Worm (Caenorhabditis elegans) whole organism, mixed stage, embryonic: ENCODE data around the gene clec-122.

Experiments used
- M03D4.4 ChIP-seq: sonication (generic microtip); optimal IDR thresholded peaks from 2 replicates; lab custom pipeline; 2017; ENCODE audit warnings: mild to moderate bottlenecking, missing genetic modification characterization, missing compliant biosample characterization
- bed-3 ChIP-seq: fragments of 200-800 bp; sonication (Bioruptor generic); optimal IDR thresholded peaks from 3 replicates; lab custom pipeline; 2018; ENCODE audit warnings: mild to moderate bottlenecking, missing genetic modification characterization, moderate library complexity, missing compliant biosample characterization
- ceh-39 ChIP-seq: fragments of 150-350 bp; optimal IDR thresholded peaks from 2 replicates; lab custom pipeline; 2014; ENCODE audit warnings: missing biosample characterization, missing genetic modification characterization
- ceh-43 ChIP-seq: fragments of 200-800 bp; sonication (Bioruptor generic); optimal IDR thresholded peaks from 2 replicates; lab custom pipeline; 2018; ENCODE audit warnings: mild to moderate bottlenecking, missing genetic modification characterization, moderate library complexity, missing compliant biosample characterization
- ceh-83 ChIP-seq: fragments of 200-800 bp; sonication (Bioruptor generic); optimal IDR thresholded peaks from 2 replicates; lab custom pipeline; 2018; ENCODE audit warnings: mild to moderate bottlenecking, missing genetic modification characterization, missing compliant biosample characterization
- ces-1 ChIP-seq: fragments of 150-350 bp; optimal IDR thresholded peaks from 2 replicates; lab custom pipeline; 2014; ENCODE audit warnings: missing biosample characterization, missing genetic modification reagents, missing genetic modification characterization
- cnd-1 ChIP-seq: fragments of 200-800 bp; sonication (Bioruptor generic); optimal IDR thresholded peaks from 2 replicates; lab custom pipeline; 2018; ENCODE audit warnings: mild to moderate bottlenecking, missing genetic modification characterization, missing compliant biosample characterization
- drap-1 ChIP-seq: fragments of 200-800 bp; sonication (Bioruptor generic); optimal IDR thresholded peaks from 3 replicates; lab custom pipeline; 2018; ENCODE audit warnings: mild to moderate bottlenecking, missing genetic modification characterization, missing compliant biosample characterization
- elt-3 ChIP-seq: fragments of 150-350 bp; optimal IDR thresholded peaks from 2 replicates; lab custom pipeline; 2014; ENCODE audit warnings: missing biosample characterization, missing genetic modification characterization
- flh-1 ChIP-seq: fragments of 200-800 bp; sonication (Bioruptor generic); optimal IDR thresholded peaks from 2 replicates; lab custom pipeline; 2018; ENCODE audit warnings: mild to moderate bottlenecking, missing genetic modification characterization, moderate library complexity, missing compliant biosample characterization
- ham-2 ChIP-seq: fragments of 200-800 bp; sonication (Bioruptor generic); optimal IDR thresholded peaks from 2 replicates; lab custom pipeline; 2018; ENCODE audit warnings: mild to moderate bottlenecking, missing genetic modification characterization, missing compliant biosample characterization
- hlh-1 ChIP-seq: fragments of 150-350 bp; optimal IDR thresholded peaks from 2 replicates; lab custom pipeline; 2014; ENCODE audit warnings: missing biosample characterization, missing genetic modification reagents, missing genetic modification characterization
- lin-13 ChIP-seq: fragments of 150-350 bp; optimal IDR thresholded peaks from 2 replicates; lab custom pipeline; 2014; ENCODE audit warnings: missing biosample characterization, missing genetic modification characterization
- lin-32 ChIP-seq: fragments of 200-800 bp; sonication (Bioruptor generic); optimal IDR thresholded peaks from 2 replicates; lab custom pipeline; 2018; ENCODE audit warnings: mild to moderate bottlenecking, missing genetic modification characterization, missing compliant biosample characterization
- lsy-2 ChIP-seq: fragments of 150-350 bp; optimal IDR thresholded peaks from 2 replicates; lab custom pipeline; 2014; ENCODE audit warnings: missing biosample characterization, missing genetic modification characterization
- mab-5 ChIP-seq: fragments of 150-350 bp; optimal IDR thresholded peaks from 2 replicates; lab custom pipeline; 2014; ENCODE audit warnings: missing biosample characterization, missing genetic modification characterization
- mep-1 ChIP-seq: fragments of 150-350 bp; optimal IDR thresholded peaks from 2 replicates; lab custom pipeline; 2017; ENCODE audit warnings: missing biosample characterization, missing genetic modification reagents, missing genetic modification characterization, inconsistent platforms
- nhr-12 ChIP-seq: fragments of 150-350 bp; optimal IDR thresholded peaks from 2 replicates; lab custom pipeline; 2014; ENCODE audit warnings: missing biosample characterization, missing genetic modification characterization
- nhr-2 ChIP-seq: fragments of 150-350 bp; optimal IDR thresholded peaks from 2 replicates; lab custom pipeline; 2014; ENCODE audit warnings: missing biosample characterization, missing genetic modification characterization
- nhr-237 ChIP-seq: fragments of 150-350 bp; optimal IDR thresholded peaks from 2 replicates; lab custom pipeline; 2014; ENCODE audit warnings: missing biosample characterization, missing genetic modification characterization
- nhr-28 ChIP-seq: fragments of 150-350 bp; optimal IDR thresholded peaks from 2 replicates; lab custom pipeline; 2014; ENCODE audit warnings: missing biosample characterization, missing genetic modification characterization
- nhr-76 ChIP-seq: sonication (generic microtip); optimal IDR thresholded peaks from 2 replicates; lab custom pipeline; 2017; ENCODE audit warnings: missing biosample characterization, missing genetic modification characterization
- sem-2 ChIP-seq: fragments of 200-800 bp; sonication (Bioruptor generic); optimal IDR thresholded peaks from 2 replicates; lab custom pipeline; 2018; ENCODE audit warnings: mild to moderate bottlenecking, missing genetic modification characterization, missing compliant biosample characterization
- snpc-4 ChIP-seq: fragments of 150-350 bp; optimal IDR thresholded peaks from 2 replicates; lab custom pipeline; 2014; ENCODE audit warnings: missing biosample characterization, missing genetic modification characterization
- sptf-1 ChIP-seq: sonication (generic microtip); optimal IDR thresholded peaks from 2 replicates; lab custom pipeline; 2017; ENCODE audit warnings: mild to moderate bottlenecking, missing genetic modification characterization, moderate library complexity, missing compliant biosample characterization
- tbx-8 ChIP-seq: fragments of 200-800 bp; sonication (Bioruptor generic); optimal IDR thresholded peaks from 2 replicates; lab custom pipeline; 2018; ENCODE audit warnings: mild to moderate bottlenecking, missing genetic modification characterization, moderate library complexity, missing compliant biosample characterization
- unc-120 ChIP-seq: sonication (generic microtip); optimal IDR thresholded peaks from 2 replicates; lab custom pipeline; 2017; ENCODE audit warnings: missing genetic modification characterization, missing compliant biosample characterization; ENCODE audit not compliant: poor library complexity, severe bottlenecking
- unc-39 ChIP-seq: fragments of 150-350 bp; optimal IDR thresholded peaks from 2 replicates; lab custom pipeline; 2014; ENCODE audit warnings: missing biosample characterization, missing genetic modification characterization
- zip-8 ChIP-seq: fragments of 150-350 bp; optimal IDR thresholded peaks from 2 replicates; lab custom pipeline; 2014; ENCODE audit warnings: missing biosample characterization, missing genetic modification characterization
- ztf-11 ChIP-seq: fragments of 150-350 bp; optimal IDR thresholded peaks from 2 replicates; lab custom pipeline; 2014; ENCODE audit warnings: missing biosample characterization, missing genetic modification characterization

The clec-122 gene

DNA sequence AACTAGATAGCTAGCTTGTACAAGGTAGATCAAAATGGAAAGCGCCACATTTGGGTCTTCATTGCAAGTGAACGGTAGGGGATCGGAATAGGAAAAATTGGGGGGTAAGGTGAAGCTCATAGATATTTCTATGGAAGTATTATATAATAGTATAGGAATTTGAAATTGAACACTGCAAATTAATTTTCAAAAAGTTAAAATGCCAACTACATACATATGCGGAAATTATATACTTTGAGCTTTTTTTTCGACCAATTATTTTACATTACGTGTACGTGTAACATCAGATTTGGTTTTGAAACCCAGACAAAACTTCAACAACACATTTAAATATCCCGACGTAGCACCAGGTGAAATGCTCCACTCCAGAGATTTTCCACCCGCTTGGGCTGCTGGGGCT, 9.8 kb upstream of the clec-122 start, which contains the start of gene srg-23:
Gene srg-23 (minus strand): TSS at position 101 of the 400 bp plus-strand sequence.
- TF ChIP-seq unc-39 (tag; lab: Kevin White, UChicago) (no peak), nhr-76 (tag; lab: Kevin White, UChicago) (no peak), M03D4.4 (no peak), elt-3 (tag; lab: Kevin White, UChicago) (no peak), nhr-12 (tag; lab: Kevin White, UChicago) (no peak), mep-1 (tag; lab: Kevin White, UChicago) (no peak), nhr-237 (tag; lab: Kevin White, UChicago) (no peak), ceh-83 (no peak)

DNA sequence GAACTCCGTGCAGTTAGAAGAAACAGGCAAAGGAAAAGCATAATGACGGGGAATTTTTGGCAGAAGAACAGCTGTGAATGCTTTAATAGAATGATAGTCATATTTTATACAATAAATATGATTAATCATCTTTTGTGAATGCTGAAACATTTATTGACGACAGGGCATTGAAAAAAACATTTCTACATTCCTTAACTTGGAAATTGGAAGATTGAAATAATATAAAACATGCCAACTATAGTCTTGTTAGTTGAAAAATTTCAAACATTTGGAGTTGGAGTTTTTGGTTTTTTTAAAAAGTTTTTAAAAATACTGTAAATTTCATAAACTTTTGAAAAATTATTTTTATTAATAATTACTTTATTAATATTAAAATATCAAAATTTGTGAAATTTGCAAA, 9.0 kb upstream of the clec-122 start, which contains the start of gene Y25C1A.14:
Gene Y25C1A.14 (minus strand): TSS at position 101 of the 400 bp plus-strand sequence.
- TF ChIP-seq mab-5 (tag; lab: Kevin White, UChicago), result no peak
- no peak for TF ChIP-seq zip-8 (tag; lab: Kevin White, UChicago)
- TF ChIP-seq snpc-4 (tag; lab: Kevin White, UChicago), result no peak
- TF ChIP-seq nhr-12 (tag; lab: Kevin White, UChicago), result no peak
- TF ChIP-seq ceh-43 (GFP tag; lab: Kevin White, UChicago), result no peak
- no peak for TF ChIP-seq ham-2 (GFP tag; lab: Kevin White, UChicago)
- TF ChIP-seq ces-1 (GFP tag; lab: Kevin White, UChicago), result no peak
- no peak for TF ChIP-seq drap-1
- no peak for TF ChIP-seq ztf-11 (tag; lab: Kevin White, UChicago)
- TF ChIP-seq bed-3 (GFP tag; lab: Kevin White, UChicago), result no peak
- no peak for TF ChIP-seq hlh-1 (tag; lab: Kevin White, UChicago)
- TF ChIP-seq flh-1 (GFP tag; lab: Kevin White, UChicago), result no peak
- no peak for TF ChIP-seq ceh-83
- TF ChIP-seq lin-13 (tag; lab: Kevin White, UChicago), result no peak
- no peak for TF ChIP-seq cnd-1 (tag; lab: Kevin White, UChicago)
- TF ChIP-seq lsy-2 (tag; lab: Kevin White, UChicago), result no peak
- TF ChIP-seq nhr-2 (tag; lab: Kevin White, UChicago), result no peak
- TF ChIP-seq unc-120 (tag; lab: Kevin White, UChicago), result no peak
- TF ChIP-seq, all 35 proteins: peak for 0

DNA sequence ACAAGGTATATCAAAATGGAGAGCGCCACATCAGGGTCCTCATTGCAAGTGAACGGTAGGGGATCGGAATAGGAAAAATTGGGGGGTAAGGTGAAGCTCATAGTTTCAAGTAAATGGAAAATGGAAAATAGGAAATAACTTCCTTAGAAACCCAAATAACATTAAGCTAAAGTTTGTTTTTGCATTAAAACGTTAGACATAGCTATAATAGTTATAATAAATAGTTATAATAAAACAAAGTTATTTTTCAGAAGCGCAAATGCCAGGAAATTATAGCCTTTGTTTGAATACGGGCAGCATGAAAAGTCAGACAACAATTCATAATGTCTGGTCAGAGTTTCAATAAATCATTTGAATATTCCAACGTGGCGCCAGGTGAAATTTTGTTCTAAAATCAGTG, 5.3 kb upstream of the clec-122 start, which contains the start of gene srg-24:
Gene srg-24 (minus strand): TSS at position 101 of the 400 bp plus-strand sequence.
- TF ChIP-seq nhr-76 (tag; lab: Kevin White, UChicago) (no peak), ceh-43 (GFP tag; lab: Kevin White, UChicago) (no peak), hlh-1 (tag; lab: Kevin White, UChicago) (no peak), zip-8 (tag; lab: Kevin White, UChicago) (no peak), ceh-39 (no peak), bed-3 (GFP tag; lab: Kevin White, UChicago) (no peak), snpc-4 (tag; lab: Kevin White, UChicago) (no peak), nhr-237 (tag; lab: Kevin White, UChicago) (no peak)

DNA sequence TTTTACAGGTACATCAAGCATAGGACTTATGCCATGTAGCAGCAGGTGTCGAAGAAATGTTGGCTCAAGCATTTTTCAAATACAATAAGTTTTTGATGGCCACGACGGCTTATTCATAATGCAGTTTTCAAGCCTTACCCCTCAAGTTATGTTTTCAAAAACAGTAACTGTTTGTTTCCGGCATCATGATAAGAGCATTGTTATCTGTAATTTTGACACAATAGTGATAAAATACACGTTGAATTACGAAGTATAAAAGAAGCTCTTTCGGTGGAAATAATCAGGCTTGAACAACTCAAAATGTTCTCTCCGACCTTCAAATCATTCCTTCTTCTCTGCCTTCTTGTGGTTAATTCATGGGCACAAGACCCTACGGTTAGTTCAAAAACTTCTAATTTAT, 3.8 kb upstream of the clec-122 start, which contains the start of gene clec-121:
Gene clec-121 (plus strand): TSS at position 301 of the 400 bp plus-strand sequence.
- TF ChIP-seq drap-1 (no peak), tbx-8 (GFP tag; lab: Kevin White, UChicago) (no peak), lin-32 (GFP tag; lab: Kevin White, UChicago) (no peak), hlh-1 (tag; lab: Kevin White, UChicago) (no peak), ceh-83 (no peak), ham-2 (GFP tag; lab: Kevin White, UChicago) (no peak), sptf-1 (tag; lab: Kevin White, UChicago) (no peak), bed-3 (GFP tag; lab: Kevin White, UChicago) (no peak), flh-1 (GFP tag; lab: Kevin White, UChicago) (no peak), ztf-11 (tag; lab: Kevin White, UChicago) (no peak), sem-2 (no peak), nhr-28 (tag; lab: Kevin White, UChicago) (no peak), unc-39 (tag; lab: Kevin White, UChicago) (no peak), nhr-237 (tag; lab: Kevin White, UChicago) (no peak), mab-5 (tag; lab: Kevin White, UChicago) (no peak), lin-13 (tag; lab: Kevin White, UChicago) (no peak), lsy-2 (tag; lab: Kevin White, UChicago) (no peak)

DNA sequence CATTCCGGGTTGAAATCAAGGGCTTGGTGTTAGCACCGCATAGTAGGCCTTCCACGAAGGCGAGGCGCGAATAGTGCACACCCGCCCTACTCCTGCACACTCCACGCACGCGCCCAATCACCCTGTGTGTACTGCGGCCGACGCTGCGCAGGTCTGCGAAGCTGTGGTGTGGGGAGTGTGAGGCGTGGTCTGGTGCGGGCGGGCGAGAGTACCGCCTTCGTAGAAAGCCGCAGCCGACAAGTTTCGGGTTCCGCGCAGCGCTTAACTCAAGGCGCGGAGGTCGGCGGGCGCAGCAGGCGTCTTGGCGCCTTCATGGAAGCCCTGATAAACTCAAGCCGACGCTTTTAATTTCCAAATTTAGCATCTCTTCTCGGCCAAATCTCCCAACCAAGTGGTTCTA, 2.2 kb downstream of the clec-122 start:
- TF ChIP-seq drap-1, result no peak
- TF ChIP-seq ceh-83, result peak; percentile 43
